Worm (Caenorhabditis elegans): ENCODE measurements around the gene gpd-1.

ce11 chrII:10373536-10374169 lies 20.3 kb upstream of the gpd-1 start:
- TF ChIP-seq nhr-11 (tag; optimal IDR thresholded peaks at IDR 0.05) (no peak), snpc-4 (tag; optimal IDR thresholded peaks at IDR 0.05) (no peak), ztf-11 (tag; optimal IDR thresholded peaks at IDR 0.05) (no peak), lin-39 (tag; optimal IDR thresholded peaks at IDR 0.05) (no peak), F13H6.1 (tag; optimal IDR thresholded peaks at IDR 0.05) (no peak), zag-1 (tag; optimal IDR thresholded peaks at IDR 0.05) (no peak), ama-1 (optimal IDR thresholded peaks at IDR 0.05) (no peak), lin-13 (GFP tag; optimal IDR thresholded peaks at IDR 0.05) (no peak)

Measured in whole organism, L2 larva.